Worm (Caenorhabditis elegans): Measurements from ENCODE around the gene C25F9.15.

ce11 chrV:19457120-19457519 is 39.2 kb downstream of the C25F9.15 start, which contains the start of gene Y43F8B.24:
- no peak for TF ChIP-seq fos-1 (tag; optimal IDR thresholded peaks at IDR 0.05)
- TF ChIP-seq arid-1 (GFP tag; conservative IDR thresholded peaks at IDR 0.05) = no peak

Data from whole organism, L4 larva.